ENCODE assay signal across 5 fruit fly cellular contexts in genomic region chr3L:2548932-2549331, dm6.
TF ChIP-seq lines count a peak whose summit lies in the region.

No protein-coding gene starts in this region.

- no peak for TF ChIP-seq CTCF in whole organism, embryonic (GFP tag; optimal IDR thresholded peaks at IDR 0.05; lab: Kevin White, UChicago)

TF ChIP-seq in whole organism, adult, 20 proteins besides CTCF, POLR2A, EP300 and RAD21:
- no peak for TF ChIP-seq CG5204 (GFP tag; optimal IDR thresholded peaks at IDR 0.05; lab: Kevin White, UChicago)
- no peak for TF ChIP-seq toe (GFP tag; optimal IDR thresholded peaks at IDR 0.05; lab: Kevin White, UChicago)
- peak; percentile 40 for TF ChIP-seq CG7045 (GFP tag; optimal IDR thresholded peaks at IDR 0.05; lab: Kevin White, UChicago)
- no peak for TF ChIP-seq CG14711 (tag; optimal IDR thresholded peaks at IDR 0.05; lab: Kevin White, UChicago)
- TF ChIP-seq Crg-1 (GFP tag; optimal IDR thresholded peaks at IDR 0.05; lab: Kevin White, UChicago): no peak
TF ChIP-seq in whole organism, adult: peak in this region for 1.

TF ChIP-seq in whole organism, embryonic, 481 proteins besides CTCF, POLR2A, EP300 and RAD21 (continues in another document):
- peak; percentile 39 for TF ChIP-seq Fer1 (GFP tag; optimal IDR thresholded peaks at IDR 0.05; lab: Kevin White, UChicago)
- peak; percentile 36 for TF ChIP-seq dmrt99B (tag; optimal IDR thresholded peaks at IDR 0.05; lab: Kevin White, UChicago)
- peak; percentile 41 for TF ChIP-seq tin (GFP tag; optimal IDR thresholded peaks at IDR 0.05; lab: Kevin White, UChicago)
- TF ChIP-seq hkb (optimal IDR thresholded peaks at IDR 0.05; lab: Kevin White, UChicago): no peak
- peak; percentile 31; the same call in 1 of the 2 replicates for TF ChIP-seq hkb (GFP tag; IDR thresholded peaks at IDR 0.05; lab: Robert Waterston, UW)
- peak; percentile 55 for TF ChIP-seq Blimp-1 (GFP tag; optimal IDR thresholded peaks at IDR 0.05; lab: Kevin White, UChicago)
- no peak for TF ChIP-seq ham (GFP tag; IDR thresholded peaks at IDR 0.05; lab: Robert Waterston, UW)
- peak; percentile 8; the same call in 1 of the 2 replicates for TF ChIP-seq CG8765 (GFP tag; IDR thresholded peaks at IDR 0.05; lab: Robert Waterston, UW)
- TF ChIP-seq Hmx (GFP tag; optimal IDR thresholded peaks at IDR 0.05; lab: Kevin White, UChicago): no peak
- TF ChIP-seq CG4328 (GFP tag; optimal IDR thresholded peaks at IDR 0.05; lab: Kevin White, UChicago): no peak
- peak; percentile 4 for TF ChIP-seq CG3281 (GFP tag; optimal IDR thresholded peaks at IDR 0.05; lab: Kevin White, UChicago)
- TF ChIP-seq Sry-δ (GFP tag; optimal IDR thresholded peaks at IDR 0.05; lab: Kevin White, UChicago): peak; percentile 10
- TF ChIP-seq tap (tag; optimal IDR thresholded peaks at IDR 0.05; lab: Kevin White, UChicago): peak; percentile 12
- no peak for TF ChIP-seq bowl (GFP tag; IDR thresholded peaks at IDR 0.05; lab: Robert Waterston, UW)
- TF ChIP-seq prd (optimal IDR thresholded peaks at IDR 0.05; lab: Kevin White, UChicago): no peak
- 0 out of 3 replicates have a peak, but pooled peaks have one; percentile 20 for TF ChIP-seq prd (GFP tag; IDR thresholded peaks at IDR 0.05; lab: Robert Waterston, UW)
- TF ChIP-seq wek (GFP tag; optimal IDR thresholded peaks at IDR 0.05; lab: Kevin White, UChicago): no peak
- no peak for TF ChIP-seq bcd (GFP tag; optimal IDR thresholded peaks at IDR 0.05; lab: Kevin White, UChicago)
- TF ChIP-seq nerfin-1 (tag; optimal IDR thresholded peaks at IDR 0.05; lab: Kevin White, UChicago): peak; percentile 7
- TF ChIP-seq CG10147 (GFP tag; optimal IDR thresholded peaks at IDR 0.05; lab: Kevin White, UChicago): peak; percentile 6
- TF ChIP-seq nom (GFP tag; optimal IDR thresholded peaks at IDR 0.05; lab: Kevin White, UChicago): peak; percentile 3

TF ChIP-seq in whole organism, prepupa, 60 proteins besides CTCF, POLR2A, EP300 and RAD21 (continues in another document):
- TF ChIP-seq CG10669 (GFP tag; optimal IDR thresholded peaks at IDR 0.05; lab: Kevin White, UChicago) (peak; percentile 69), Eip75B (GFP tag; optimal IDR thresholded peaks at IDR 0.05; lab: Kevin White, UChicago) (peak; percentile 17), CG6792 (GFP tag; optimal IDR thresholded peaks at IDR 0.05; lab: Kevin White, UChicago) (peak; percentile 25), Hr38 (GFP tag; optimal IDR thresholded peaks at IDR 0.05; lab: Kevin White, UChicago) (no peak), CG34406 (GFP tag; optimal IDR thresholded peaks at IDR 0.05; lab: Kevin White, UChicago) (peak; percentile 10), fkh (GFP tag; optimal IDR thresholded peaks at IDR 0.05; lab: Kevin White, UChicago) (no peak), spab (GFP tag; optimal IDR thresholded peaks at IDR 0.05; lab: Kevin White, UChicago) (peak; percentile 56), acj6 (GFP tag; optimal IDR thresholded peaks at IDR 0.05; lab: Kevin White, UChicago) (peak; percentile 37), CG1621 (tag; optimal IDR thresholded peaks at IDR 0.05; lab: Kevin White, UChicago) (peak; percentile 25), CG8632 (GFP tag; optimal IDR thresholded peaks at IDR 0.05; lab: Kevin White, UChicago) (peak; percentile 6), CG6854 (GFP tag; optimal IDR thresholded peaks at IDR 0.05; lab: Kevin White, UChicago) (peak; percentile 23), CG9139 (GFP tag; optimal IDR thresholded peaks at IDR 0.05; lab: Kevin White, UChicago) (peak; percentile 59), eg (GFP tag; IDR thresholded peaks at IDR 0.05; lab: Robert Waterston, UW) (0 out of 3 replicates have a peak, but pooled peaks have one; percentile 37), Lpt (GFP tag; optimal IDR thresholded peaks at IDR 0.05; lab: Kevin White, UChicago) (no peak), Gug (GFP tag; IDR thresholded peaks at IDR 0.05; lab: Robert Waterston, UW) (no peak), CG4318 (GFP tag; optimal IDR thresholded peaks at IDR 0.05; lab: Kevin White, UChicago) (no peak), pdm3 (GFP tag; optimal IDR thresholded peaks at IDR 0.05; lab: Kevin White, UChicago) (peak; percentile 46), CG8319 (GFP tag; optimal IDR thresholded peaks at IDR 0.05; lab: Kevin White, UChicago) (no peak), OdsH (GFP tag; optimal IDR thresholded peaks at IDR 0.05; lab: Kevin White, UChicago) (peak; percentile 35), Ets96B (tag; optimal IDR thresholded peaks at IDR 0.05; lab: Kevin White, UChicago) (peak; percentile 73), Sox102F (GFP tag; optimal IDR thresholded peaks at IDR 0.05; lab: Kevin White, UChicago) (peak; percentile 1), CG15336 (GFP tag; IDR thresholded peaks at IDR 0.05; lab: Robert Waterston, UW) (peak; percentile 26; the same call in 1 of the 2 replicates)

TF ChIP-seq in whole organism, pupa, 21 proteins besides CTCF, POLR2A, EP300 and RAD21:
- TF ChIP-seq Pif1A (GFP tag; optimal IDR thresholded peaks at IDR 0.05; lab: Kevin White, UChicago): peak; percentile 64
- TF ChIP-seq CG8159 (tag; optimal IDR thresholded peaks at IDR 0.05; lab: Kevin White, UChicago): peak; percentile 78
- TF ChIP-seq Pif1B (GFP tag; optimal IDR thresholded peaks at IDR 0.05; lab: Kevin White, UChicago): peak; percentile 67
- TF ChIP-seq Snoo (tag; optimal IDR thresholded peaks at IDR 0.05; lab: Kevin White, UChicago): peak; percentile 1
- TF ChIP-seq CG13204 (GFP tag; optimal IDR thresholded peaks at IDR 0.05; lab: Kevin White, UChicago): no peak
- peak; percentile 65 for TF ChIP-seq CG14655 (GFP tag; optimal IDR thresholded peaks at IDR 0.05; lab: Kevin White, UChicago)
- no peak for TF ChIP-seq fd96Ca (GFP tag; IDR thresholded peaks at IDR 0.05; lab: Robert Waterston, UW)
- TF ChIP-seq CG15710 (tag; optimal IDR thresholded peaks at IDR 0.05; lab: Kevin White, UChicago): peak; percentile 46
- TF ChIP-seq CG9948 (tag; optimal IDR thresholded peaks at IDR 0.05; lab: Kevin White, UChicago): peak; percentile 58
- peak; percentile 56 for TF ChIP-seq gl (tag; optimal IDR thresholded peaks at IDR 0.05; lab: Kevin White, UChicago)
- peak; percentile 52 for TF ChIP-seq CG8301 (tag; optimal IDR thresholded peaks at IDR 0.05; lab: Kevin White, UChicago)
- no peak for TF ChIP-seq CG12605 (GFP tag; IDR thresholded peaks at IDR 0.05; lab: Robert Waterston, UW)
- TF ChIP-seq CG17806 (tag; optimal IDR thresholded peaks at IDR 0.05; lab: Kevin White, UChicago): peak; percentile 75
- TF ChIP-seq CG32121 (GFP tag; IDR thresholded peaks at IDR 0.05; lab: Robert Waterston, UW): no peak; the same call in 1 of the 2 replicates

TF ChIP-seq in whole organism, wandering third instar larva, 38 proteins besides CTCF, POLR2A, EP300 and RAD21:
- peak; percentile 20 for TF ChIP-seq ey (GFP tag; optimal IDR thresholded peaks at IDR 0.05; lab: Kevin White, UChicago)
- TF ChIP-seq Rel (GFP tag; optimal IDR thresholded peaks at IDR 0.05; lab: Kevin White, UChicago): no peak
- no peak for TF ChIP-seq Rel (tag; optimal IDR thresholded peaks at IDR 0.05; lab: Kevin White, UChicago)
- peak; percentile 15 for TF ChIP-seq CG32264 (GFP tag; optimal IDR thresholded peaks at IDR 0.05; lab: Kevin White, UChicago)
- TF ChIP-seq HLH106 (tag; optimal IDR thresholded peaks at IDR 0.05; lab: Kevin White, UChicago): peak; percentile 32
- TF ChIP-seq Abd-B (GFP tag; optimal IDR thresholded peaks at IDR 0.05; lab: Kevin White, UChicago): no peak
- peak; percentile 15 for TF ChIP-seq rgr (GFP tag; optimal IDR thresholded peaks at IDR 0.05; lab: Kevin White, UChicago)
- TF ChIP-seq Hr78 (GFP tag; optimal IDR thresholded peaks at IDR 0.05; lab: Kevin White, UChicago): no peak
- TF ChIP-seq h (GFP tag; optimal IDR thresholded peaks at IDR 0.05; lab: Kevin White, UChicago): peak; percentile 50
- no peak for TF ChIP-seq tai (GFP tag; optimal IDR thresholded peaks at IDR 0.05; lab: Kevin White, UChicago)
- no peak for TF ChIP-seq Dif (GFP tag; optimal IDR thresholded peaks at IDR 0.05; lab: Kevin White, UChicago; ENCODE audit: partially characterized antibody)
- no peak for TF ChIP-seq brk (GFP tag; optimal IDR thresholded peaks at IDR 0.05; lab: Kevin White, UChicago)
- peak; percentile 47 for TF ChIP-seq dmrt93B (GFP tag; optimal IDR thresholded peaks at IDR 0.05; lab: Kevin White, UChicago)
- TF ChIP-seq Vsx2 (GFP tag; optimal IDR thresholded peaks at IDR 0.05; lab: Kevin White, UChicago; ENCODE audit: partially characterized antibody): no peak
- no peak for TF ChIP-seq pan (optimal IDR thresholded peaks at IDR 0.05; lab: Kevin White, UChicago)
- no peak for TF ChIP-seq Jra (GFP tag; optimal IDR thresholded peaks at IDR 0.05; lab: Kevin White, UChicago)
- TF ChIP-seq Dfd (GFP tag; optimal IDR thresholded peaks at IDR 0.05; lab: Kevin White, UChicago): no peak
- peak in 1 of 2 experiments; percentile 37 for TF ChIP-seq foxo (GFP tag; optimal IDR thresholded peaks at IDR 0.05; lab: Kevin White, UChicago)
- peak; percentile 22 for TF ChIP-seq fru (GFP tag; optimal IDR thresholded peaks at IDR 0.05; lab: Kevin White, UChicago)
- no peak for TF ChIP-seq sage (GFP tag; optimal IDR thresholded peaks at IDR 0.05; lab: Kevin White, UChicago)
- TF ChIP-seq jim (GFP tag; optimal IDR thresholded peaks at IDR 0.05; lab: Kevin White, UChicago): no peak
- TF ChIP-seq CrebA (GFP tag; optimal IDR thresholded peaks at IDR 0.05; lab: Kevin White, UChicago; ENCODE audit: borderline replicate concordance): no peak
- TF ChIP-seq Sp1 (GFP tag; optimal IDR thresholded peaks at IDR 0.05; lab: Kevin White, UChicago): peak; percentile 28
- no peak for TF ChIP-seq lola (GFP tag; optimal IDR thresholded peaks at IDR 0.05; lab: Kevin White, UChicago)
- TF ChIP-seq CG9705 (GFP tag; optimal IDR thresholded peaks at IDR 0.05; lab: Kevin White, UChicago): peak; percentile 58
